Worm (Caenorhabditis elegans) whole organism, L3 larva: ENCODE results near the gene T22F7.3.

Experiments used
- R02D3.7 ChIP-seq: fragments of 150-350 bp; optimal IDR thresholded peaks from 2 replicates; lab custom pipeline; 2014; ENCODE audit warnings: missing biosample characterization, missing genetic modification characterization
- ZK546.5 ChIP-seq: sonication (generic microtip); optimal IDR thresholded peaks from 2 replicates; lab custom pipeline; 2017; ENCODE audit warnings: missing biosample characterization, missing genetic modification characterization
- ama-1 ChIP-seq: fragments of 150-350 bp; optimal IDR thresholded peaks from 2 replicates; lab custom pipeline; 2018
- ceh-16 ChIP-seq: sonication (generic microtip); optimal IDR thresholded peaks from 2 replicates; lab custom pipeline; 2017; ENCODE audit warnings: missing biosample characterization, missing genetic modification characterization
- ceh-82 ChIP-seq: fragments of 150-350 bp; optimal IDR thresholded peaks from 2 replicates; lab custom pipeline; 2014; ENCODE audit warnings: missing biosample characterization, missing genetic modification characterization
- ceh-9 ChIP-seq: sonication (generic microtip); optimal IDR thresholded peaks from 2 replicates; lab custom pipeline; 2018; ENCODE audit warnings: missing biosample characterization, missing genetic modification characterization
- daf-12 ChIP-seq: fragments of 150-350 bp; optimal IDR thresholded peaks from 2 replicates; lab custom pipeline; 2014; ENCODE audit warnings: missing biosample characterization, missing genetic modification reagents, missing genetic modification characterization
- egl-27 ChIP-seq: sonication (generic microtip); optimal IDR thresholded peaks from 4 replicates; lab custom pipeline; 2017; ENCODE audit warnings: missing biosample characterization, missing genetic modification reagents, missing genetic modification characterization
- egl-5 ChIP-seq: fragments of 150-350 bp; optimal IDR thresholded peaks from 2 replicates; lab custom pipeline; 2017; ENCODE audit warnings: missing biosample characterization, missing genetic modification reagents, missing genetic modification characterization, inconsistent platforms
- elt-1 ChIP-seq: fragments of 150-350 bp; optimal IDR thresholded peaks from 2 replicates; lab custom pipeline; 2014; ENCODE audit warnings: missing biosample characterization, missing genetic modification characterization
- elt-2 ChIP-seq: sonication (generic microtip); optimal IDR thresholded peaks from 2 replicates; lab custom pipeline; 2016; ENCODE audit warnings: missing genetic modification reagents, mild to moderate bottlenecking, missing genetic modification characterization, missing compliant biosample characterization
- elt-3 ChIP-seq, 3 experiments: fragments of 150-350 bp in 1 of 3; sonication (generic microtip) in 2 of 3; optimal IDR thresholded peaks; 2 replicates in 2 of 3; 4 replicates in 1 of 3; lab custom pipeline; 2014 to 2017; ENCODE audit warnings: missing biosample characterization in 3 of 3, missing genetic modification characterization in 3 of 3
- fkh-10 ChIP-seq: sonication (generic microtip); optimal IDR thresholded peaks from 2 replicates; lab custom pipeline; 2017; ENCODE audit warnings: missing biosample characterization, missing genetic modification reagents, missing genetic modification characterization
- fos-1 ChIP-seq: fragments of 150-350 bp; optimal IDR thresholded peaks from 2 replicates; lab custom pipeline; 2014; ENCODE audit warnings: missing biosample characterization, missing genetic modification characterization
- jun-1 ChIP-seq: fragments of 150-350 bp; optimal IDR thresholded peaks from 2 replicates; lab custom pipeline; 2014; ENCODE audit warnings: missing biosample characterization, missing genetic modification reagents, missing genetic modification characterization
- lin-15B ChIP-seq: fragments of 150-350 bp; optimal IDR thresholded peaks from 2 replicates; lab custom pipeline; 2014; ENCODE audit warnings: missing biosample characterization, missing genetic modification characterization
- lin-39 ChIP-seq: fragments of 150-350 bp; optimal IDR thresholded peaks from 2 replicates; lab custom pipeline; 2018; ENCODE audit warnings: missing biosample characterization, missing genetic modification reagents, missing genetic modification characterization
- lsy-12 ChIP-seq: sonication (generic microtip); optimal IDR thresholded peaks from 2 replicates; lab custom pipeline; 2016; ENCODE audit warnings: mild to moderate bottlenecking, missing genetic modification characterization, missing compliant biosample characterization
- mdl-1 ChIP-seq: fragments of 150-350 bp; optimal IDR thresholded peaks from 2 replicates; lab custom pipeline; 2014; ENCODE audit warnings: missing biosample characterization, missing genetic modification characterization
- mml-1 ChIP-seq: fragments of 150-350 bp; sonication (generic microtip); optimal IDR thresholded peaks from 3 replicates; lab custom pipeline; 2014; ENCODE audit warnings: missing biosample characterization, missing genetic modification characterization
- nfya-1 ChIP-seq: sonication (generic microtip); optimal IDR thresholded peaks from 2 replicates; lab custom pipeline; 2017; ENCODE audit warnings: missing genetic modification characterization, mild to moderate bottlenecking, missing compliant biosample characterization, antibody characterized with exemption, moderate library complexity; ENCODE audit not compliant: insufficient read depth
- nhr-11 ChIP-seq: fragments of 150-350 bp; optimal IDR thresholded peaks from 2 replicates; lab custom pipeline; 2014; ENCODE audit warnings: missing biosample characterization, missing genetic modification characterization
- nhr-23 ChIP-seq: fragments of 150-350 bp; optimal IDR thresholded peaks from 2 replicates; lab custom pipeline; 2014; ENCODE audit warnings: missing biosample characterization, missing genetic modification reagents, missing genetic modification characterization
- nhr-237 ChIP-seq: fragments of 150-350 bp; optimal IDR thresholded peaks from 2 replicates; lab custom pipeline; 2014; ENCODE audit warnings: missing biosample characterization, missing genetic modification characterization
- nhr-25 ChIP-seq: sonication (generic microtip); optimal IDR thresholded peaks from 2 replicates; lab custom pipeline; 2017; ENCODE audit warnings: missing biosample characterization, missing genetic modification characterization
- nhr-28 ChIP-seq: fragments of 150-350 bp; optimal IDR thresholded peaks from 2 replicates; lab custom pipeline; 2014; ENCODE audit warnings: missing biosample characterization, missing genetic modification characterization
- nhr-67 ChIP-seq: fragments of 150-350 bp; optimal IDR thresholded peaks from 2 replicates; lab custom pipeline; 2014; ENCODE audit warnings: missing biosample characterization, missing genetic modification characterization
- nhr-76 ChIP-seq: fragments of 150-350 bp; sonication (generic microtip); optimal IDR thresholded peaks from 5 replicates; lab custom pipeline; 2014; ENCODE audit warnings: missing biosample characterization, missing genetic modification characterization
- nhr-77 ChIP-seq: fragments of 150-350 bp; optimal IDR thresholded peaks from 2 replicates; lab custom pipeline; 2014; ENCODE audit warnings: missing biosample characterization, missing genetic modification characterization
- pha-4 ChIP-seq: fragments of 150-350 bp; optimal IDR thresholded peaks from 2 replicates; lab custom pipeline; 2014; ENCODE audit warnings: missing biosample characterization, missing genetic modification reagents, missing genetic modification characterization
- pqm-1 ChIP-seq: fragments of 150-350 bp; optimal IDR thresholded peaks from 2 replicates; lab custom pipeline; 2017; ENCODE audit warnings: missing biosample characterization, missing genetic modification characterization, inconsistent platforms
- sea-2 ChIP-seq: fragments of 150-350 bp; sonication (generic microtip); optimal IDR thresholded peaks from 4 replicates; lab custom pipeline; 2014; ENCODE audit warnings: missing biosample characterization, missing genetic modification reagents, missing genetic modification characterization
- tbx-2 ChIP-seq: sonication (generic microtip); optimal IDR thresholded peaks from 2 replicates; lab custom pipeline; 2016; ENCODE audit warnings: mild to moderate bottlenecking, missing genetic modification characterization, missing compliant biosample characterization
- unc-39 ChIP-seq: sonication (generic microtip); optimal IDR thresholded peaks from 4 replicates; lab custom pipeline; 2017; ENCODE audit warnings: missing biosample characterization, missing genetic modification characterization
- unc-62 ChIP-seq: fragments of 150-350 bp; sonication (generic microtip); optimal IDR thresholded peaks from 4 replicates; lab custom pipeline; 2014; ENCODE audit warnings: missing biosample characterization, missing genetic modification reagents, missing genetic modification characterization
- zag-1 ChIP-seq: fragments of 150-350 bp; optimal IDR thresholded peaks from 2 replicates; lab custom pipeline; 2014; ENCODE audit warnings: missing biosample characterization, missing genetic modification characterization
- ztf-11 ChIP-seq: fragments of 150-350 bp; optimal IDR thresholded peaks from 2 replicates; lab custom pipeline; 2014; ENCODE audit warnings: missing biosample characterization, missing genetic modification characterization

Gene T22F7.3

DNA sequence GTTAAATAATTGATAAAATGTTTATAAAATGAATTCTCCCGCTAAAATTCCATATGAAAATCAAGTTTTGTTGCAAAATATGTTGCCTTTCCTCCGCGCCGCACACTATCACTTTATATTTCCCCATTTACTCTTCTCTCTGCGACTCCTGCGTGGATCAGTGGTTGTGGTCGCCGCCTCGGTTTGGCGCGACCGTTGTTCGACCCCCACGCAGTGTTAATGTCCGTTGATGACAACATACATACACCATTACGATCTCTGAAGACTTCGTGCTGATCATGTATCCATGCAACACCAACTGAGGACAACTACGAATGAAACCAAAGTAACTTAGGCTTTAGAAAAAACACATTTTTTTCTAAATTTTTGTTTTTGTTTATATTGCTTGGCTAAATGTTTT lies 21.3 kb downstream of the T22F7.3 start (continued):
- TF ChIP-seq nhr-67 (tag; lab: Kevin White, UChicago) (no peak), nhr-23 (tag; lab: Kevin White, UChicago) (peak; percentile 72), elt-2 (peak; percentile 63), R02D3.7 (tag; lab: Kevin White, UChicago) (peak; percentile 2), lin-39 (tag; lab: Kevin White, UChicago) (peak; percentile 95)
- TF ChIP-seq, all 47 proteins: peak for 19

DNA sequence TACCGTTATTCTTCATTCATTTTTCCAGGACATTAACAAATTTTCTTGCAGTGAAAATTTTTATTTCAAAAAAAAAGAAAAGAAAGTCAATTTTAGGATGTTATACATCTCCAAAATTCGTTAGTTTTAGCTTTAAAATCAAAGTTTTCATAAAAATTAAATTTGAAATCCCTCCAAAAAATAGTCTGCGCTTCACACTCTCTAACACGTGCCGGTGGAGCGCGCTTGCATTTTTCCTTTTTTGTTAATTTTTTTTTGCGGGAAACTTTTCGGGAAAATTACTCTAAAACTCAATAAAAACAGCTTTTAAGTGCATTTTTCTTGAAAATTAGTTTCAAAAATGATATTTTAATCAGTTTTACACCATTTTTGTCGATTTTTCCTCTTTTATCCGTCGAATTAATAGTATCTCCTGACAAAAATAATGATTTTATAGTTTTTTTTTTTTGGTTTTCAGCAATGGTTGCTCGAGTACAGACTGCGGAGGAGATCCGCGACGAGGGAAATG lies 32.7 kb downstream of the T22F7.3 start, which contains the start of gene unc-45:
TSS of gene unc-45 (plus strand) at position 458 of the 508 bp plus-strand sequence.
- TF ChIP-seq ceh-9 (tag; lab: Kevin White, UChicago): no peak
- no peak for TF ChIP-seq fkh-10
- no peak for TF ChIP-seq pqm-1
- peak; percentile 48 for TF ChIP-seq lin-15B (tag; lab: Kevin White, UChicago)
- TF ChIP-seq jun-1 (tag; lab: Kevin White, UChicago): no peak
- TF ChIP-seq nhr-28: no peak
- no peak for TF ChIP-seq R02D3.7 (tag; lab: Kevin White, UChicago)
- no peak for TF ChIP-seq elt-2
- no peak for TF ChIP-seq egl-27 (tag; lab: Kevin White, UChicago)
- TF ChIP-seq fos-1 (tag; lab: Kevin White, UChicago): no peak
- TF ChIP-seq nfya-1 (tag; lab: Kevin White, UChicago): peak; percentile 67
- TF ChIP-seq nhr-237 (tag; lab: Kevin White, UChicago): no peak
- TF ChIP-seq tbx-2 (tag; lab: Kevin White, UChicago): no peak
- TF ChIP-seq mml-1 (tag; lab: Kevin White, UChicago): no peak
- TF ChIP-seq ztf-11 (tag; lab: Kevin White, UChicago): no peak
- TF ChIP-seq ZK546.5 (tag; lab: Kevin White, UChicago): no peak
- no peak for TF ChIP-seq mdl-1 (tag; lab: Kevin White, UChicago)
- TF ChIP-seq nhr-23 (tag; lab: Kevin White, UChicago): peak; percentile 24
- no peak for TF ChIP-seq lsy-12 (tag; lab: Kevin White, UChicago)
- no peak for TF ChIP-seq lin-39 (tag; lab: Kevin White, UChicago)
- peak; percentile 63 for TF ChIP-seq pha-4 (tag; lab: Kevin White, UChicago)
- no peak for TF ChIP-seq ceh-16
- TF ChIP-seq ceh-82 (tag; lab: Kevin White, UChicago): no peak
- TF ChIP-seq ama-1: no peak
- TF ChIP-seq sea-2 (GFP tag; lab: Kevin White, UChicago): no peak
- no peak for TF ChIP-seq daf-12 (tag; lab: Kevin White, UChicago)
- no peak for TF ChIP-seq nhr-25 (tag; lab: Kevin White, UChicago)
- no peak for TF ChIP-seq nhr-77
- no peak for TF ChIP-seq unc-62
- no peak for TF ChIP-seq nhr-76 (tag; lab: Kevin White, UChicago)
- no peak for TF ChIP-seq elt-3 (tag; optimal IDR thresholded peaks at IDR 0.05; lab: Kevin White, UChicago)
- no peak for TF ChIP-seq nhr-11
- TF ChIP-seq egl-5: no peak
- TF ChIP-seq unc-39 (tag; lab: Kevin White, UChicago): no peak
- TF ChIP-seq zag-1 (tag; lab: Kevin White, UChicago): no peak
- TF ChIP-seq, all 47 proteins: peak for 4

- no peak for TF ChIP-seq nfya-1 (tag; lab: Kevin White, UChicago)
- no peak for TF ChIP-seq nhr-28
- no peak for TF ChIP-seq R02D3.7 (tag; lab: Kevin White, UChicago)
- TF ChIP-seq ceh-9 (tag; lab: Kevin White, UChicago): no peak
- no peak for TF ChIP-seq lsy-12 (tag; lab: Kevin White, UChicago)
Measured at ce11 chrIII:488464-488863, 35.4 kb downstream of the T22F7.3 start, which contains the start of gene F30H5.5. Gene F30H5.5, plus strand, starts transcription at chrIII:488764.

ce11 chrIII:486077-486597 lies 37.7 kb downstream of the T22F7.3 start, which contains the start of gene nlp-32:
Gene nlp-32, minus strand, starts transcription at chrIII:486547.
- TF ChIP-seq nhr-25 (tag; lab: Kevin White, UChicago): no peak
- no peak for TF ChIP-seq jun-1 (tag; lab: Kevin White, UChicago)
- no peak for TF ChIP-seq lsy-12 (tag; lab: Kevin White, UChicago)
- TF ChIP-seq nfya-1 (tag; lab: Kevin White, UChicago): no peak
- TF ChIP-seq mdl-1 (tag; lab: Kevin White, UChicago): no peak
- no peak for TF ChIP-seq nhr-67 (tag; lab: Kevin White, UChicago)
- no peak for TF ChIP-seq ztf-11 (tag; lab: Kevin White, UChicago)
- TF ChIP-seq fkh-10: no peak
- no peak for TF ChIP-seq elt-1 (tag; lab: Kevin White, UChicago)
